Fruit fly (Drosophila melanogaster) whole organism, wandering third instar larva: ENCODE results near the gene CG4661.

ENCODE experiments used
- Abd-B ChIP-seq: fragments of >200 bp; optimal IDR thresholded peaks from 2 replicates; lab custom pipeline; 2017; ENCODE audit warnings: missing biosample characterization, missing genetic modification characterization
- CG32264 ChIP-seq: fragments of 200-800 bp; sonication (Bioruptor generic); optimal IDR thresholded peaks from 2 replicates; lab custom pipeline; 2016; ENCODE audit warnings: missing biosample characterization, missing genetic modification characterization
- CG9705 ChIP-seq: fragments of 200-800 bp; sonication (Bioruptor generic); optimal IDR thresholded peaks from 2 replicates; lab custom pipeline; 2018; ENCODE audit warnings: missing biosample characterization, mild to moderate bottlenecking, missing genetic modification characterization
- Dfd ChIP-seq: fragments of >200 bp; optimal IDR thresholded peaks from 2 replicates; lab custom pipeline; 2017; ENCODE audit warnings: missing biosample characterization, missing genetic modification characterization
- Dif ChIP-seq: fragments of 200-275, 200-300 bp; sonication (Bioruptor generic); optimal IDR thresholded peaks from 2 replicates; lab custom pipeline; 2018; ENCODE audit warnings: missing biosample characterization, missing genetic modification characterization; ENCODE audit not compliant: partially characterized antibody
- HLH106 ChIP-seq: fragments of 200-800 bp; optimal IDR thresholded peaks from 3 replicates; lab custom pipeline; 2019; ENCODE audit warnings: missing biosample characterization, mild to moderate bottlenecking, missing genetic modification characterization, moderate library complexity
- Hr78 ChIP-seq: fragments of >200 bp; optimal IDR thresholded peaks from 2 replicates; lab custom pipeline; 2017; ENCODE audit warnings: missing biosample characterization, missing genetic modification characterization
- Hr83 ChIP-seq: fragments of 200-300 bp; sonication (Bioruptor generic); optimal IDR thresholded peaks from 2 replicates; lab custom pipeline; 2016; ENCODE audit warnings: missing biosample characterization, mild to moderate bottlenecking, missing genetic modification characterization, moderate library complexity; ENCODE audit not compliant: poor library complexity, severe bottlenecking
- Jra ChIP-seq: sonication (Bioruptor generic); optimal IDR thresholded peaks from 2 replicates; lab custom pipeline; 2016; ENCODE audit warnings: missing biosample characterization, missing genetic modification characterization
- Myc ChIP-seq: fragments of >200 bp; optimal IDR thresholded peaks from 2 replicates; lab custom pipeline; 2017
- OdsH ChIP-seq: fragments of 200-800 bp; sonication (Bioruptor generic); optimal IDR thresholded peaks from 2 replicates; lab custom pipeline; 2016; ENCODE audit warnings: missing biosample characterization, mild to moderate bottlenecking, missing genetic modification characterization
- Rel ChIP-seq, 2 experiments: fragments of 200-800 bp; sonication (Bioruptor generic) in 1 of 2; optimal IDR thresholded peaks; 2 replicates in 1 of 2; 3 replicates in 1 of 2; lab custom pipeline; 2016 to 2019; ENCODE audit warnings: mild to moderate bottlenecking in 2 of 2, missing biosample characterization in 2 of 2, missing genetic modification characterization in 2 of 2, moderate library complexity in 1 of 2
- Sp1 ChIP-seq: fragments of 200-800 bp; sonication (Bioruptor generic); optimal IDR thresholded peaks from 3 replicates; lab custom pipeline; 2019; ENCODE audit warnings: missing biosample characterization, mild to moderate bottlenecking, missing genetic modification characterization, moderate library complexity
- brk ChIP-seq: fragments of 200-800 bp; sonication (Bioruptor generic); optimal IDR thresholded peaks from 2 replicates; lab custom pipeline; 2016; ENCODE audit warnings: missing biosample characterization, mild to moderate bottlenecking, missing genetic modification characterization
- dl ChIP-seq, 2 experiments: fragments of 175-275, 200-275 bp in 1 of 2; fragments of 200-275 bp in 1 of 2; sonication (Bioruptor generic); optimal IDR thresholded peaks; lab custom pipeline; 2018; ENCODE audit warnings: mild to moderate bottlenecking in 2 of 2, missing biosample characterization in 2 of 2, missing genetic modification characterization in 2 of 2, moderate library complexity in 2 of 2; ENCODE audit not compliant: partially characterized antibody in 2 of 2, insufficient read depth in 1 of 2
- dsf ChIP-seq: sonication (Bioruptor generic); optimal IDR thresholded peaks from 2 replicates; lab custom pipeline; 2016; ENCODE audit warnings: missing biosample characterization, missing genetic modification characterization, borderline replicate concordance
- ey ChIP-seq: fragments of 200-800 bp; sonication (Bioruptor generic); optimal IDR thresholded peaks from 2 replicates; lab custom pipeline; 2016; ENCODE audit warnings: missing biosample characterization, missing genetic modification characterization
- foxo ChIP-seq, 2 experiments: fragments of 200-800 bp; sonication (Bioruptor generic); optimal IDR thresholded peaks; 2 replicates in 1 of 2; 3 replicates in 1 of 2; lab custom pipeline; 2016 to 2017; ENCODE audit warnings: missing biosample characterization in 2 of 2, missing genetic modification characterization in 2 of 2
- fru ChIP-seq: fragments of 200-800 bp; sonication (Bioruptor generic); optimal IDR thresholded peaks from 3 replicates; lab custom pipeline; 2016; ENCODE audit warnings: missing biosample characterization, mild to moderate bottlenecking, missing genetic modification characterization
- h ChIP-seq: fragments of 200-800 bp; sonication (Bioruptor generic); optimal IDR thresholded peaks from 3 replicates; lab custom pipeline; 2016; ENCODE audit warnings: missing biosample characterization, mild to moderate bottlenecking, missing genetic modification characterization
- jim ChIP-seq: fragments of 175-275, 200-325 bp; sonication (Bioruptor generic); optimal IDR thresholded peaks from 2 replicates; lab custom pipeline; 2016; ENCODE audit warnings: missing biosample characterization, mild to moderate bottlenecking, missing genetic modification characterization
- lola ChIP-seq: fragments of >200 bp; optimal IDR thresholded peaks from 2 replicates; lab custom pipeline; 2017; ENCODE audit warnings: missing biosample characterization, missing genetic modification characterization
- pan ChIP-seq: fragments of >200 bp; optimal IDR thresholded peaks from 2 replicates; lab custom pipeline; 2017
- psq ChIP-seq: fragments of 200-800 bp; sonication (Bioruptor generic); optimal IDR thresholded peaks from 3 replicates; lab custom pipeline; 2017; ENCODE audit warnings: missing biosample characterization, mild to moderate bottlenecking, missing genetic modification characterization, moderate library complexity
- rgr ChIP-seq: fragments of 200-800 bp; sonication (Bioruptor generic); optimal IDR thresholded peaks from 3 replicates; lab custom pipeline; 2016; ENCODE audit warnings: missing biosample characterization, mild to moderate bottlenecking, missing genetic modification characterization
- sage ChIP-seq: fragments of 200-800 bp; sonication (Bioruptor generic); optimal IDR thresholded peaks from 2 replicates; lab custom pipeline; 2016; ENCODE audit warnings: missing biosample characterization, mild to moderate bottlenecking, missing genetic modification characterization
- sv ChIP-seq: fragments of 200-800 bp; sonication (Bioruptor generic); optimal IDR thresholded peaks from 3 replicates; lab custom pipeline; 2016; ENCODE audit warnings: missing biosample characterization, missing genetic modification characterization
- tai ChIP-seq: sonication (Bioruptor generic); optimal IDR thresholded peaks from 2 replicates; lab custom pipeline; 2016; ENCODE audit warnings: missing biosample characterization, missing genetic modification characterization
- usp ChIP-seq: fragments of >200 bp; optimal IDR thresholded peaks from 2 replicates; lab custom pipeline; 2017; ENCODE audit warnings: missing biosample characterization, missing genetic modification characterization
- woc ChIP-seq: sonication (Bioruptor generic); optimal IDR thresholded peaks from 2 replicates; lab custom pipeline; 2016; ENCODE audit warnings: missing biosample characterization, mild to moderate bottlenecking, missing genetic modification characterization

CG4661 gene

dm6 chrX:12898569-12898968 is 41.0 kb upstream of the CG4661 start, which contains the start of gene CG32650:
TSS of gene CG32650 (minus strand) at chrX:12898669.
- TF ChIP-seq Hr83 (no peak), sage (no peak), Dfd (GFP tag; lab: Kevin White, UChicago) (no peak), psq (no peak), tai (no peak), dsf (GFP tag; lab: Kevin White, UChicago) (no peak), HLH106 (no peak), rgr (no peak), h (GFP tag; lab: Kevin White, UChicago) (no peak), Abd-B (GFP tag; lab: Kevin White, UChicago) (no peak), sv (GFP tag; lab: Kevin White, UChicago) (no peak), Hr78 (GFP tag; lab: Kevin White, UChicago) (no peak), dl (GFP tag; optimal IDR thresholded peaks at IDR 0.05; lab: Kevin White, UChicago; ENCODE audit: insufficient read depth in 1 of 2, partially characterized antibody in 2 of 2) (no peak), lola (GFP tag; lab: Kevin White, UChicago) (no peak), brk (GFP tag; lab: Kevin White, UChicago) (no peak), usp (no peak), ey (no peak), fru (GFP tag; lab: Kevin White, UChicago) (no peak), jim (no peak)

dm6 chrX:12897150-12897549 is 39.6 kb upstream of the CG4661 start, which contains the start of gene Pde9:
TSS of gene Pde9 (minus strand) at chrX:12897327.
- TF ChIP-seq Rel (GFP tag; optimal IDR thresholded peaks at IDR 0.05; lab: Kevin White, UChicago) (no peak), Rel (tag; optimal IDR thresholded peaks at IDR 0.05; lab: Kevin White, UChicago) (peak; percentile 15), rgr (no peak), h (GFP tag; lab: Kevin White, UChicago) (peak; percentile 6), pan (lab: Kevin White, UChicago) (no peak), ey (no peak)
- TF ChIP-seq, all 38 proteins: peak for 2

dm6 chrX:12896393-12896792 is 38.9 kb upstream of the CG4661 start:
- TF ChIP-seq tai = no peak
- TF ChIP-seq Jra (GFP tag; lab: Kevin White, UChicago) = no peak
- no peak for TF ChIP-seq woc
- TF ChIP-seq Myc (lab: Kevin White, UChicago) = no peak
- TF ChIP-seq Abd-B (GFP tag; lab: Kevin White, UChicago) = no peak
- no peak for TF ChIP-seq ey
- TF ChIP-seq rgr = no peak
- TF ChIP-seq sage = no peak
- no peak for TF ChIP-seq jim
- no peak for TF ChIP-seq h (GFP tag; lab: Kevin White, UChicago)
- TF ChIP-seq Rel (GFP tag; optimal IDR thresholded peaks at IDR 0.05; lab: Kevin White, UChicago) = no peak
- TF ChIP-seq Rel (tag; optimal IDR thresholded peaks at IDR 0.05; lab: Kevin White, UChicago) = peak; percentile 65
- peak; percentile 13 for TF ChIP-seq HLH106
- TF ChIP-seq CG9705 (GFP tag; lab: Kevin White, UChicago) = no peak
- TF ChIP-seq brk (GFP tag; lab: Kevin White, UChicago) = no peak
- TF ChIP-seq Sp1 (GFP tag; lab: Kevin White, UChicago) = no peak

dm6 chrX:12895114-12895723 is 37.7 kb upstream of the CG4661 start:
- TF ChIP-seq Rel (GFP tag; optimal IDR thresholded peaks at IDR 0.05; lab: Kevin White, UChicago) = no peak
- peak; percentile 46 for TF ChIP-seq Rel (tag; optimal IDR thresholded peaks at IDR 0.05; lab: Kevin White, UChicago)
- peak; percentile 41 for TF ChIP-seq h (GFP tag; lab: Kevin White, UChicago)
- peak; percentile 44 for TF ChIP-seq psq
- TF ChIP-seq Sp1 (GFP tag; lab: Kevin White, UChicago) = no peak
- TF ChIP-seq woc = no peak
- no peak for TF ChIP-seq CG32264
- peak; percentile 61 for TF ChIP-seq rgr
- peak in 1 of 2 experiments; percentile 43 for TF ChIP-seq foxo (GFP tag; optimal IDR thresholded peaks at IDR 0.05; lab: Kevin White, UChicago)
- peak; percentile 34 for TF ChIP-seq OdsH
- TF ChIP-seq dl (GFP tag; optimal IDR thresholded peaks at IDR 0.05; lab: Kevin White, UChicago; ENCODE audit: insufficient read depth in 1 of 2, partially characterized antibody in 2 of 2) = peak; percentile 45 to 71
- peak; percentile 43 for TF ChIP-seq fru (GFP tag; lab: Kevin White, UChicago)
- TF ChIP-seq ey = peak; percentile 42
- TF ChIP-seq Dif (GFP tag; lab: Kevin White, UChicago) = peak; percentile 36
- TF ChIP-seq, all 38 proteins: peak for 10

DNA sequence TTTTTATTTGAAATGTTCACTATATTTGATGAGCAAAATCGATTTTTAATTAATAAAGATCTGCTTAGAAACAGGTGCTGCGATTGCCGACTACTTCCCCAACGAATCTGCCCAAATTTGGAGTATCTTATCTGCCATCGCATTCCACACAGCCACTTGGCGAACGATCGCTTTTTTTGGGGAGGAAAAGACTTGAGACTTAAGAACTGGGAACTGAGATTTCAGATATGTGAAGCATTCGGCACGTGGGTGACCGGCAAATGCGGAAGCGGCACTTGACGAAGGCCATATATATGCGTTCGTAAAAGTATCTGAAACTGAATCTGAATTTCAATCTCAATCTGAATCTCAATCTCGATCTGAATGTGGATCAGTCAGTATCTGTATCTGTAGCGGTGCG is 36.4 kb upstream of the CG4661 start:
- no peak for TF ChIP-seq Myc (lab: Kevin White, UChicago)
- no peak for TF ChIP-seq brk (GFP tag; lab: Kevin White, UChicago)
